Worm (Caenorhabditis elegans) whole organism, L4 larva: Measurements from ENCODE around the gene C27A2.8.

Experiments used
- F49E8.2 ChIP-seq: sonication (generic microtip); optimal IDR thresholded peaks from 2 replicates; lab custom pipeline; 2016; ENCODE audit warnings: missing compliant biosample characterization, mild to moderate bottlenecking, missing genetic modification characterization, borderline replicate concordance
- fkh-10 ChIP-seq: fragments of 150-350 bp; optimal IDR thresholded peaks from 2 replicates; lab custom pipeline; 2014; ENCODE audit warnings: missing biosample characterization, missing genetic modification reagents, missing genetic modification characterization
- nhr-10 ChIP-seq: fragments of 150-350 bp; optimal IDR thresholded peaks from 2 replicates; lab custom pipeline; 2014; ENCODE audit warnings: missing biosample characterization, missing genetic modification characterization
- nhr-28 ChIP-seq: fragments of 150-350 bp; optimal IDR thresholded peaks from 2 replicates; lab custom pipeline; 2014; ENCODE audit warnings: missing biosample characterization, missing genetic modification characterization
- ztf-7 ChIP-seq: fragments of 150-350 bp; optimal IDR thresholded peaks from 2 replicates; lab custom pipeline; 2014; ENCODE audit warnings: missing biosample characterization, missing genetic modification characterization

DNA sequence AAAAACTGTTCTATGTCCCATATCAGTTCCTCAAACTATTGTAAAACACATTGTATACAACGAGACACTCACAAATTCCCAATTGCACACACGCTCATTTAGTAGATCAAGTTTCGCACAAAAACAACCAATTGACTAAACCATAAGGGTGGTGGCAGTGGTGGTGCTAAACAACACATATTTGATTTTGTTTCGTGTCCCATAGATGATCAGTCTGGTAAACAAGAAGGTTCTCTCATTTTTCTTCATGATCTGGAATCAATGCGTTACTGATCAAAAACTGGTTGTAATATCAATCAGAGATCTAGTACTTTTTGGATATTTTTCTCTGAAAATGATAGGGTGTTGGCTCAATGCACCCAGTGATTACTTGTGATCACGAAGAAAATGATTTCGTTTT, 49.3 kb downstream of the C27A2.8 start:
- TF ChIP-seq F49E8.2 (no peak), nhr-28 (tag; lab: Kevin White, UChicago) (no peak), fkh-10 (no peak), nhr-10 (tag; lab: Kevin White, UChicago) (no peak), ztf-7 (tag; lab: Kevin White, UChicago) (no peak)
